Worm (Caenorhabditis elegans) whole organism, young adult: ENCODE measurements around the gene comt-5.

Experiments
- B0261.1 ChIP-seq: sonication (generic microtip); optimal IDR thresholded peaks from 2 replicates; lab custom pipeline; 2016; ENCODE audit warnings: mild to moderate bottlenecking, missing genetic modification characterization, moderate library complexity, missing compliant biosample characterization
- D2030.7 ChIP-seq: fragments of 200-800 bp; sonication (Bioruptor generic); IDR thresholded peaks from 2 replicates; pipeline ENCODE4 v1.3.6; 2022; ENCODE audit warnings: missing genetic modification reagents, missing genetic modification characterization, missing compliant biosample characterization
- F39B2.1 ChIP-seq: fragments of 200-800 bp; sonication (Bioruptor generic); IDR thresholded peaks from 2 replicates; pipeline ENCODE4 v1.3.6; 2022; ENCODE audit warnings: missing genetic modification reagents, missing genetic modification characterization, missing compliant biosample characterization
- Y53F4B.3 ChIP-seq: fragments of 200-800 bp; sonication (Bioruptor generic); IDR thresholded peaks from 2 replicates; pipeline ENCODE4 v1.3.6; 2022; ENCODE audit warnings: missing genetic modification reagents, missing genetic modification characterization, missing compliant biosample characterization
- Y95B8A.8 ChIP-seq: fragments of 200-800 bp; sonication (Bioruptor generic); IDR thresholded peaks from 2 replicates; pipeline ENCODE4 v1.3.6; 2022; ENCODE audit warnings: missing genetic modification reagents, missing genetic modification characterization, missing compliant biosample characterization
- ama-1 ChIP-seq, 3 experiments: fragments of 150-350 bp in 1 of 3; sonication (generic microtip) in 2 of 3; optimal IDR thresholded peaks; 2 replicates each; lab custom pipeline; 2014 to 2018; ENCODE audit warnings: missing biosample characterization in 2 of 3, missing genetic modification characterization in 2 of 3, missing genetic modification reagents in 2 of 3
- aptf-2 ChIP-seq: fragments of 200-800 bp; sonication (Bioruptor generic); conservative IDR thresholded peaks from 2 replicates; pipeline ENCODE4 v1.3.6; 2022; ENCODE audit warnings: missing genetic modification reagents, missing genetic modification characterization, missing compliant biosample characterization
- aptf-3 ChIP-seq: fragments of 200-800 bp; sonication (Bioruptor generic); IDR thresholded peaks from 2 replicates; pipeline ENCODE4 v1.3.6; 2022; ENCODE audit warnings: missing genetic modification characterization, missing compliant biosample characterization
- bed-2 ChIP-seq: fragments of 200-800 bp; sonication (Bioruptor generic); IDR thresholded peaks from 2 replicates; pipeline ENCODE4 v1.3.6; 2022; ENCODE audit warnings: missing genetic modification reagents, missing genetic modification characterization, missing compliant biosample characterization
- cebp-2 ChIP-seq: fragments of 200-800 bp; sonication (Bioruptor generic); IDR thresholded peaks from 2 replicates; pipeline ENCODE4 v1.3.6; 2022; ENCODE audit warnings: missing genetic modification characterization, missing compliant biosample characterization
- ceh-27 ChIP-seq: fragments of 200-800 bp; sonication (Bioruptor generic); optimal IDR thresholded peaks from 2 replicates; lab custom pipeline; 2018; ENCODE audit warnings: mild to moderate bottlenecking, missing genetic modification characterization, moderate library complexity, missing compliant biosample characterization
- ceh-40 ChIP-seq: fragments of 200-800 bp; sonication (Bioruptor generic); IDR thresholded peaks from 2 replicates; pipeline ENCODE4 v1.3.6; 2022; ENCODE audit warnings: missing genetic modification characterization, missing compliant biosample characterization
- ceh-91 ChIP-seq: fragments of 200-800 bp; sonication (Bioruptor generic); IDR thresholded peaks from 2 replicates; pipeline ENCODE4 v1.3.6; 2022; ENCODE audit warnings: missing genetic modification reagents, missing genetic modification characterization, missing compliant biosample characterization
- dox-1 ChIP-seq: fragments of 200-800 bp; sonication (Bioruptor generic); IDR thresholded peaks from 2 replicates; pipeline ENCODE4 v1.3.6; 2022; ENCODE audit warnings: missing genetic modification reagents, missing genetic modification characterization, missing compliant biosample characterization
- efl-1 ChIP-seq: fragments of 150-350 bp; optimal IDR thresholded peaks from 2 replicates; lab custom pipeline; 2014; ENCODE audit warnings: missing biosample characterization, missing genetic modification reagents, missing genetic modification characterization
- egl-18 ChIP-seq: fragments of 200-800 bp; sonication (Bioruptor generic); IDR thresholded peaks from 2 replicates; pipeline ENCODE4 v1.3.6; 2022; ENCODE audit warnings: missing genetic modification reagents, missing genetic modification characterization, missing compliant biosample characterization
- gei-17 ChIP-seq: fragments of 200-800 bp; sonication (Bioruptor generic); optimal IDR thresholded peaks from 2 replicates; lab custom pipeline; 2018; ENCODE audit warnings: mild to moderate bottlenecking, missing genetic modification characterization, missing compliant biosample characterization
- hlh-12 ChIP-seq: sonication (generic microtip); optimal IDR thresholded peaks from 2 replicates; lab custom pipeline; 2016; ENCODE audit warnings: missing genetic modification characterization, missing compliant biosample characterization
- hmg-1.2 ChIP-seq: fragments of 200-800 bp; sonication (Bioruptor generic); IDR thresholded peaks from 2 replicates; pipeline ENCODE4 v1.3.6; 2022; ENCODE audit warnings: missing genetic modification reagents, missing genetic modification characterization, missing compliant biosample characterization
- let-526 ChIP-seq: fragments of 200-800 bp; sonication (Bioruptor generic); IDR thresholded peaks from 2 replicates; pipeline ENCODE4 v1.3.6; 2022; ENCODE audit warnings: missing genetic modification reagents, missing genetic modification characterization, missing compliant biosample characterization
- lin-40 ChIP-seq: sonication (generic microtip); optimal IDR thresholded peaks from 2 replicates; lab custom pipeline; 2016; ENCODE audit warnings: missing genetic modification characterization, mild to moderate bottlenecking, missing compliant biosample characterization, missing genotype, missing genetic modification reagents
- lsy-27 ChIP-seq: sonication (generic microtip); optimal IDR thresholded peaks from 2 replicates; lab custom pipeline; 2017; ENCODE audit warnings: missing genetic modification characterization, mild to moderate bottlenecking, missing compliant biosample characterization, antibody characterized with exemption, missing genotype, borderline replicate concordance; ENCODE audit not compliant: insufficient read depth
- mcd-1 ChIP-seq: fragments of 200-800 bp; sonication (Bioruptor generic); IDR thresholded peaks from 2 replicates; pipeline ENCODE4 v1.3.6; 2022; ENCODE audit warnings: missing genetic modification reagents, missing genetic modification characterization, missing compliant biosample characterization
- mxl-1 ChIP-seq: sonication (generic microtip); optimal IDR thresholded peaks from 2 replicates; lab custom pipeline; 2016; ENCODE audit warnings: missing genetic modification characterization, missing compliant biosample characterization
- nfya-1 ChIP-seq: sonication (generic microtip); optimal IDR thresholded peaks from 2 replicates; lab custom pipeline; 2017; ENCODE audit warnings: antibody characterized with exemption, missing compliant biosample characterization, missing genetic modification characterization, borderline replicate concordance; ENCODE audit not compliant: insufficient read depth
- nhr-120 ChIP-seq: fragments of 200-800 bp; sonication (Bioruptor generic); IDR thresholded peaks from 2 replicates; pipeline ENCODE4 v1.3.6; 2022; ENCODE audit warnings: missing genetic modification characterization, missing compliant biosample characterization
- nhr-179 ChIP-seq: sonication (generic microtip); optimal IDR thresholded peaks from 2 replicates; lab custom pipeline; 2016; ENCODE audit warnings: mild to moderate bottlenecking, missing genetic modification characterization, missing compliant biosample characterization
- nhr-80 ChIP-seq: sonication (generic microtip); optimal IDR thresholded peaks from 2 replicates; lab custom pipeline; 2016; ENCODE audit warnings: missing genetic modification characterization, missing compliant biosample characterization
- rcor-1 ChIP-seq: fragments of 200-800 bp; sonication (Bioruptor generic); IDR thresholded peaks from 2 replicates; pipeline ENCODE4 v1.3.6; 2022; ENCODE audit warnings: missing genetic modification reagents, missing genetic modification characterization, missing compliant biosample characterization
- sdz-38 ChIP-seq: sonication (generic microtip); optimal IDR thresholded peaks from 2 replicates; lab custom pipeline; 2016; ENCODE audit warnings: missing genotype, missing genetic modification characterization, missing compliant biosample characterization
- snpc-3.4 ChIP-seq: sonication (generic microtip); optimal IDR thresholded peaks from 2 replicates; lab custom pipeline; 2017; ENCODE audit warnings: missing genetic modification characterization, mild to moderate bottlenecking, missing compliant biosample characterization, antibody characterized with exemption, moderate library complexity, missing genotype, missing genetic modification reagents
- somi-1 ChIP-seq: fragments of 200-800 bp; sonication (Bioruptor generic); optimal IDR thresholded peaks from 2 replicates; lab custom pipeline; 2018; ENCODE audit warnings: mild to moderate bottlenecking, missing genetic modification characterization, missing compliant biosample characterization
- tlf-1 ChIP-seq: fragments of 200-800 bp; sonication (Bioruptor generic); optimal IDR thresholded peaks from 2 replicates; lab custom pipeline; 2018; ENCODE audit warnings: mild to moderate bottlenecking, missing genetic modification characterization, missing compliant biosample characterization
- zfh-2 ChIP-seq: fragments of 200-800 bp; sonication (Bioruptor generic); conservative IDR thresholded peaks from 2 replicates; pipeline ENCODE4 v1.3.6; 2022; ENCODE audit warnings: missing genetic modification reagents, missing genetic modification characterization, missing compliant biosample characterization
- zim-3 ChIP-seq: sonication (generic microtip); optimal IDR thresholded peaks from 2 replicates; lab custom pipeline; 2017; ENCODE audit warnings: mild to moderate bottlenecking, missing genetic modification characterization, moderate library complexity, missing compliant biosample characterization
- ztf-22 ChIP-seq: fragments of 200-800 bp; sonication (Bioruptor generic); optimal IDR thresholded peaks from 2 replicates; lab custom pipeline; 2018; ENCODE audit warnings: mild to moderate bottlenecking, missing genetic modification characterization, moderate library complexity, missing compliant biosample characterization
- ztf-26 ChIP-seq: sonication (generic microtip); optimal IDR thresholded peaks from 2 replicates; lab custom pipeline; 2017; ENCODE audit warnings: missing genetic modification characterization, missing compliant biosample characterization
- ztf-28 ChIP-seq: fragments of 200-800 bp; sonication (Bioruptor generic); IDR thresholded peaks from 2 replicates; pipeline ENCODE4 v1.3.6; 2022; ENCODE audit warnings: missing genetic modification reagents, missing genetic modification characterization, missing compliant biosample characterization
- ztf-3 ChIP-seq: fragments of 200-800 bp; sonication (Bioruptor generic); optimal IDR thresholded peaks from 2 replicates; lab custom pipeline; 2018; ENCODE audit warnings: mild to moderate bottlenecking, missing genetic modification characterization, missing compliant biosample characterization

comt-5 gene

DNA sequence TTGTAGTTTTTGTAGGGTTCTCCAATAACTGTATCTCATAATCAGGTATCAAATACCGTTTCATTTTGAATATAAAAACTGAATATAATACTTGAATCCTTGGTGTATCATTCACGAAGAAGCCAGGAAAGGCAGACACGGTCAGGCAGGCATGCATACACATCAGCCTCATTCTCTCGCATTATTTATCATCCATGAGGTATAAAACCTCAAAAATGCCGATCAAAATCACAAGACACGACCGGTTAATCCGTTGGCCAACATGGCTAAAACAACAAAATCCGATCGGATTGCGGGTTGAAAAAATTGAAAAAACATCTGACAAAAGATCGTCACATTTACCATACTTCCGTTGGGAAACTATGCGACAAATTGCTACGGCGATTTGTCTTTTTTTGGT lies 31.0 kb downstream of the comt-5 start, which contains the start of gene F59A7.5:
F59A7.5 (plus strand) TSS at position 301 of the 400 bp plus-strand sequence.
- no peak for TF ChIP-seq D2030.7 (GFP tag; lab: Robert Waterston, UW)
- no peak for TF ChIP-seq F39B2.1 (GFP tag; lab: Robert Waterston, UW)
- TF ChIP-seq lin-40 (tag; lab: Kevin White, UChicago): no peak

DNA sequence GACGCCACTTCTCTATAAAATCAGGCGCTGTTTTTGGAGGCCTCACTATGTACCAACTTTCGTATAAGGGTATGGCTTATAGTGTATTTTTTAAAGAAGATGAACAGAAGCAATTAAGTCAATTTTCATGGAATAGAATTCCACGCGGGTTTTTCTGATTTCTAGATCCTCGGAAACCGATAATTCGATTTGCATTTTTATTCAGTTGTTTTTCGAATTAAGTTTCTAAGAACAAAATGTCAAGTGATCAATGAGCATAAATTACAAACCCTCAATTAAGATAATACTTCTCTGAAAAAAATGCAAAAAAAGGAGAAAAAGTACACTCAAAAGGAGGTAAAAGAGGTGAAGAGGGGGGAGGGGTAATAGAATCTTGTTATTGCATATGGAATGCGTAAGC lies 32.1 kb downstream of the comt-5 start:
- TF ChIP-seq rcor-1 (GFP tag; lab: Robert Waterston, UW) (no peak), ceh-40 (GFP tag; lab: Robert Waterston, UW) (no peak), aptf-2 (no peak), tlf-1 (no peak), hmg-1.2 (no peak)
- TF ChIP-seq, all 124 proteins: peak for 0

DNA sequence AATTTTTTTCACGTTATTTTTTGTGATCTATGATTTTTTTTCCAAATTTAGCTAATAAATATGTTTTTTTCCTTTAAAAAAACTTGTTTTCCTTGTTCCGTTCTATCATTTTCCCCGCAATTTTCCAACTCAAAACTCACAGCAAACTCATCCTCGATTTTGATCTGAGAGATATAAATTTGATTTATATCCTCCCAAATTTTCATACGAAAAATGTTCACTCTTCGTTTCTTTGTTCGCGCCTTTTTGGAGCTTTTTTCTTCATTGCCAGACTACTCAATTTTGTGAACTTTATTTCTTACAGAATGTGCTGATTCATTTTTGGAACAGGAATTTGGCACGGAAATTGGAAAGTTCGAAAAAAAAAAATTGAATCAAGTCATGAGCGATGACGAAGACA lies 34.7 kb downstream of the comt-5 start, which contains the start of gene F59A7.14:
F59A7.14 (plus strand) TSS at position 301 of the 400 bp plus-strand sequence.
- TF ChIP-seq Y95B8A.8 (GFP tag; lab: Robert Waterston, UW) (no peak), egl-18 (GFP tag; lab: Robert Waterston, UW) (no peak), B0261.1 (tag; lab: Kevin White, UChicago) (no peak), zfh-2 (GFP tag; lab: Robert Waterston, UW) (no peak), let-526 (GFP tag; lab: Robert Waterston, UW) (no peak)

DNA sequence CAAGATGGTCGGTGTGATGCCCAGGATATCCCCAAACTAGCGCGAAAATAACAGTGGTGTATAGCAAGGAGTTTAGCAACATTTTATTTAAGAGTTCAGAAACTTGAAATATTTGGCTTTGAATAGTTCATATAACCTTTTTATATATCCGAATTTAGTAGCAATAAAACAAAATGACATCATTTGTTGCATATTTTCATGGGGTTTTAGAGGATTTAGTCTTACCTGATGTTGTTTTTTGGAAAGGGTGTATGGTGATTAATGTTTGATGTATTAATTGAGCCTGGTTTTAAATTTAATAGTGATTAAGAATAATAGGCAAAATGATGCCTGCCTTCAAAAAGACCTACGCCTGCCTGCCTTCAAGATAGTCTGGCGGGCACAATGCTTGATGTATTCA lies 37.0 kb downstream of the comt-5 start, which contains the start of gene F59A7.2:
F59A7.2 (minus strand) TSS at position 101 of the 400 bp plus-strand sequence.
- TF ChIP-seq nfya-1 (tag; lab: Kevin White, UChicago) (no peak), ceh-27 (GFP tag; lab: Kevin White, UChicago) (no peak), lin-40 (tag; lab: Kevin White, UChicago) (no peak), ztf-3 (GFP tag; lab: Kevin White, UChicago) (no peak), mcd-1 (no peak), aptf-3 (GFP tag; lab: Robert Waterston, UW) (no peak), ztf-26 (tag; lab: Kevin White, UChicago) (no peak), hlh-12 (tag; lab: Kevin White, UChicago) (no peak), sdz-38 (tag; lab: Kevin White, UChicago) (no peak), nhr-120 (no peak), ceh-91 (GFP tag; lab: Robert Waterston, UW) (no peak), lsy-27 (tag; lab: Kevin White, UChicago) (no peak), ztf-22 (GFP tag; lab: Kevin White, UChicago) (no peak), ztf-28 (GFP tag; lab: Robert Waterston, UW) (no peak), efl-1 (GFP tag; lab: Kevin White, UChicago) (no peak), zim-3 (tag; lab: Kevin White, UChicago) (no peak), ama-1 (optimal IDR thresholded peaks at IDR 0.05; lab: Kevin White, UChicago) (no peak), ama-1 (GFP tag; optimal IDR thresholded peaks at IDR 0.05; lab: Kevin White, UChicago) (no peak), somi-1 (no peak), gei-17 (GFP tag; lab: Kevin White, UChicago) (no peak), D2030.7 (GFP tag; lab: Robert Waterston, UW) (no peak)

DNA sequence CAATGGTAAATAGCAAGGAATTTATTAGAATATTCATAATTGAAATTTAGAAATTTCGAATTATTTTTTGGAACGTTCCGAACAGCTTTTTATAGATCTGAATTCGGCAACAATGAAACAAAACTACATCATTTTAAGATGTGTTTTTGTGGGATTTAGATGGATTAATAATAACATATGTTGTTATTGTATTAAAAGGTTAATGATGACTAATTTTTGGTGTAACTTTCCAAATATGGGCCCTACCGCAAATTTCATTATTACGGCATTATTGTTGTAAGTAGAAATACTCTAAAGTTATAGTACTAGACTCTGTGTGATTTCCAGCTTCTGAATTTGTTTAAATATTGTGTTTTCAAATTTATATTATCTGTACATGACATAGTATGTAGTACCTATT lies 39.6 kb downstream of the comt-5 start, which contains the start of gene F59A7.11:
F59A7.11 (minus strand) TSS at position 101 of the 400 bp plus-strand sequence.
- TF ChIP-seq mxl-1 (tag; lab: Kevin White, UChicago): no peak
- TF ChIP-seq ztf-26 (tag; lab: Kevin White, UChicago): no peak
- no peak for TF ChIP-seq ceh-91 (GFP tag; lab: Robert Waterston, UW)
- no peak for TF ChIP-seq ztf-28 (GFP tag; lab: Robert Waterston, UW)
- no peak for TF ChIP-seq dox-1 (GFP tag; lab: Robert Waterston, UW)
- TF ChIP-seq lin-40 (tag; lab: Kevin White, UChicago): no peak
- TF ChIP-seq nhr-80: no peak
- TF ChIP-seq Y53F4B.3: no peak
- no peak for TF ChIP-seq snpc-3.4 (tag; lab: Kevin White, UChicago)
- no peak for TF ChIP-seq sdz-38 (tag; lab: Kevin White, UChicago)
- no peak for TF ChIP-seq nhr-179 (tag; lab: Kevin White, UChicago)
- TF ChIP-seq mcd-1: no peak
- no peak for TF ChIP-seq nhr-120
- no peak for TF ChIP-seq bed-2 (GFP tag; lab: Robert Waterston, UW)
- no peak for TF ChIP-seq cebp-2 (GFP tag; lab: Robert Waterston, UW)
- no peak for TF ChIP-seq efl-1 (GFP tag; lab: Kevin White, UChicago)
